Worm (Caenorhabditis elegans) whole organism, mixed stage, embryonic: ENCODE results near the gene col-179.

Source experiments
- M03D4.4 ChIP-seq: sonication (generic microtip); optimal IDR thresholded peaks from 2 replicates; lab custom pipeline; 2017; ENCODE audit warnings: mild to moderate bottlenecking, missing genetic modification characterization, missing compliant biosample characterization
- bed-3 ChIP-seq: fragments of 200-800 bp; sonication (Bioruptor generic); optimal IDR thresholded peaks from 3 replicates; lab custom pipeline; 2018; ENCODE audit warnings: mild to moderate bottlenecking, missing genetic modification characterization, moderate library complexity, missing compliant biosample characterization
- blmp-1 ChIP-seq: fragments of 150-350 bp; optimal IDR thresholded peaks from 2 replicates; lab custom pipeline; 2014; ENCODE audit warnings: missing biosample characterization, missing genetic modification characterization
- ceh-39 ChIP-seq: fragments of 150-350 bp; optimal IDR thresholded peaks from 2 replicates; lab custom pipeline; 2014; ENCODE audit warnings: missing biosample characterization, missing genetic modification characterization
- ceh-43 ChIP-seq: fragments of 200-800 bp; sonication (Bioruptor generic); optimal IDR thresholded peaks from 2 replicates; lab custom pipeline; 2018; ENCODE audit warnings: mild to moderate bottlenecking, missing genetic modification characterization, moderate library complexity, missing compliant biosample characterization
- ceh-83 ChIP-seq: fragments of 200-800 bp; sonication (Bioruptor generic); optimal IDR thresholded peaks from 2 replicates; lab custom pipeline; 2018; ENCODE audit warnings: mild to moderate bottlenecking, missing genetic modification characterization, missing compliant biosample characterization
- ces-1 ChIP-seq: fragments of 150-350 bp; optimal IDR thresholded peaks from 2 replicates; lab custom pipeline; 2014; ENCODE audit warnings: missing biosample characterization, missing genetic modification reagents, missing genetic modification characterization
- cnd-1 ChIP-seq: fragments of 200-800 bp; sonication (Bioruptor generic); optimal IDR thresholded peaks from 2 replicates; lab custom pipeline; 2018; ENCODE audit warnings: mild to moderate bottlenecking, missing genetic modification characterization, missing compliant biosample characterization
- drap-1 ChIP-seq: fragments of 200-800 bp; sonication (Bioruptor generic); optimal IDR thresholded peaks from 3 replicates; lab custom pipeline; 2018; ENCODE audit warnings: mild to moderate bottlenecking, missing genetic modification characterization, missing compliant biosample characterization
- elt-1 ChIP-seq: sonication (generic microtip); optimal IDR thresholded peaks from 2 replicates; lab custom pipeline; 2017; ENCODE audit warnings: missing genetic modification characterization, mild to moderate bottlenecking, missing compliant biosample characterization, antibody characterized with exemption, moderate library complexity, borderline replicate concordance; ENCODE audit not compliant: insufficient read depth
- elt-3 ChIP-seq: fragments of 150-350 bp; optimal IDR thresholded peaks from 2 replicates; lab custom pipeline; 2014; ENCODE audit warnings: missing biosample characterization, missing genetic modification characterization
- flh-1 ChIP-seq: fragments of 200-800 bp; sonication (Bioruptor generic); optimal IDR thresholded peaks from 2 replicates; lab custom pipeline; 2018; ENCODE audit warnings: mild to moderate bottlenecking, missing genetic modification characterization, moderate library complexity, missing compliant biosample characterization
- ham-2 ChIP-seq: fragments of 200-800 bp; sonication (Bioruptor generic); optimal IDR thresholded peaks from 2 replicates; lab custom pipeline; 2018; ENCODE audit warnings: mild to moderate bottlenecking, missing genetic modification characterization, missing compliant biosample characterization
- hlh-1 ChIP-seq: fragments of 150-350 bp; optimal IDR thresholded peaks from 2 replicates; lab custom pipeline; 2014; ENCODE audit warnings: missing biosample characterization, missing genetic modification reagents, missing genetic modification characterization
- lin-13 ChIP-seq: fragments of 150-350 bp; optimal IDR thresholded peaks from 2 replicates; lab custom pipeline; 2014; ENCODE audit warnings: missing biosample characterization, missing genetic modification characterization
- lin-32 ChIP-seq: fragments of 200-800 bp; sonication (Bioruptor generic); optimal IDR thresholded peaks from 2 replicates; lab custom pipeline; 2018; ENCODE audit warnings: mild to moderate bottlenecking, missing genetic modification characterization, missing compliant biosample characterization
- lsy-2 ChIP-seq: fragments of 150-350 bp; optimal IDR thresholded peaks from 2 replicates; lab custom pipeline; 2014; ENCODE audit warnings: missing biosample characterization, missing genetic modification characterization
- mab-5 ChIP-seq: fragments of 150-350 bp; optimal IDR thresholded peaks from 2 replicates; lab custom pipeline; 2014; ENCODE audit warnings: missing biosample characterization, missing genetic modification characterization
- mep-1 ChIP-seq: fragments of 150-350 bp; optimal IDR thresholded peaks from 2 replicates; lab custom pipeline; 2017; ENCODE audit warnings: missing biosample characterization, missing genetic modification reagents, missing genetic modification characterization, inconsistent platforms
- mls-2 ChIP-seq: sonication (generic microtip); optimal IDR thresholded peaks from 2 replicates; lab custom pipeline; 2016; ENCODE audit warnings: mild to moderate bottlenecking, missing genetic modification characterization, moderate library complexity, missing compliant biosample characterization
- nhr-12 ChIP-seq: fragments of 150-350 bp; optimal IDR thresholded peaks from 2 replicates; lab custom pipeline; 2014; ENCODE audit warnings: missing biosample characterization, missing genetic modification characterization
- nhr-2 ChIP-seq: fragments of 150-350 bp; optimal IDR thresholded peaks from 2 replicates; lab custom pipeline; 2014; ENCODE audit warnings: missing biosample characterization, missing genetic modification characterization
- nhr-237 ChIP-seq: fragments of 150-350 bp; optimal IDR thresholded peaks from 2 replicates; lab custom pipeline; 2014; ENCODE audit warnings: missing biosample characterization, missing genetic modification characterization
- nhr-28 ChIP-seq: fragments of 150-350 bp; optimal IDR thresholded peaks from 2 replicates; lab custom pipeline; 2014; ENCODE audit warnings: missing biosample characterization, missing genetic modification characterization
- nhr-76 ChIP-seq: sonication (generic microtip); optimal IDR thresholded peaks from 2 replicates; lab custom pipeline; 2017; ENCODE audit warnings: missing biosample characterization, missing genetic modification characterization
- pha-4 ChIP-seq: fragments of 150-350 bp; optimal IDR thresholded peaks from 2 replicates; lab custom pipeline; 2018; ENCODE audit warnings: missing biosample characterization, missing genetic modification reagents, missing genetic modification characterization
- sem-2 ChIP-seq: fragments of 200-800 bp; sonication (Bioruptor generic); optimal IDR thresholded peaks from 2 replicates; lab custom pipeline; 2018; ENCODE audit warnings: mild to moderate bottlenecking, missing genetic modification characterization, missing compliant biosample characterization
- snpc-4 ChIP-seq: fragments of 150-350 bp; optimal IDR thresholded peaks from 2 replicates; lab custom pipeline; 2014; ENCODE audit warnings: missing biosample characterization, missing genetic modification characterization
- sptf-1 ChIP-seq: sonication (generic microtip); optimal IDR thresholded peaks from 2 replicates; lab custom pipeline; 2017; ENCODE audit warnings: mild to moderate bottlenecking, missing genetic modification characterization, moderate library complexity, missing compliant biosample characterization
- tbx-8 ChIP-seq: fragments of 200-800 bp; sonication (Bioruptor generic); optimal IDR thresholded peaks from 2 replicates; lab custom pipeline; 2018; ENCODE audit warnings: mild to moderate bottlenecking, missing genetic modification characterization, moderate library complexity, missing compliant biosample characterization
- unc-120 ChIP-seq: sonication (generic microtip); optimal IDR thresholded peaks from 2 replicates; lab custom pipeline; 2017; ENCODE audit warnings: missing genetic modification characterization, missing compliant biosample characterization; ENCODE audit not compliant: poor library complexity, severe bottlenecking
- unc-39 ChIP-seq: fragments of 150-350 bp; optimal IDR thresholded peaks from 2 replicates; lab custom pipeline; 2014; ENCODE audit warnings: missing biosample characterization, missing genetic modification characterization
- zip-8 ChIP-seq: fragments of 150-350 bp; optimal IDR thresholded peaks from 2 replicates; lab custom pipeline; 2014; ENCODE audit warnings: missing biosample characterization, missing genetic modification characterization
- ztf-11 ChIP-seq: fragments of 150-350 bp; optimal IDR thresholded peaks from 2 replicates; lab custom pipeline; 2014; ENCODE audit warnings: missing biosample characterization, missing genetic modification characterization

col-179 gene

ce11 chrX:11208788-11209187 is 7.5 kb downstream of the col-179 start, which contains the start of gene C34F6.5:
TSS of gene C34F6.5 (minus strand) at chrX:11208888.
- TF ChIP-seq ztf-11 (tag; lab: Kevin White, UChicago) (no peak), cnd-1 (no peak), ceh-39 (tag; lab: Kevin White, UChicago) (no peak), drap-1 (GFP tag; lab: Kevin White, UChicago) (no peak), tbx-8 (no peak), lin-32 (GFP tag; lab: Kevin White, UChicago) (no peak), elt-3 (no peak), flh-1 (GFP tag; lab: Kevin White, UChicago) (no peak), ceh-43 (GFP tag; lab: Kevin White, UChicago) (no peak), bed-3 (no peak), lsy-2 (tag; lab: Kevin White, UChicago) (no peak), unc-39 (tag; lab: Kevin White, UChicago) (no peak), mab-5 (tag; lab: Kevin White, UChicago) (no peak), sptf-1 (no peak), elt-1 (tag; lab: Kevin White, UChicago) (no peak), nhr-28 (tag; lab: Kevin White, UChicago) (no peak), mls-2 (no peak)

DNA sequence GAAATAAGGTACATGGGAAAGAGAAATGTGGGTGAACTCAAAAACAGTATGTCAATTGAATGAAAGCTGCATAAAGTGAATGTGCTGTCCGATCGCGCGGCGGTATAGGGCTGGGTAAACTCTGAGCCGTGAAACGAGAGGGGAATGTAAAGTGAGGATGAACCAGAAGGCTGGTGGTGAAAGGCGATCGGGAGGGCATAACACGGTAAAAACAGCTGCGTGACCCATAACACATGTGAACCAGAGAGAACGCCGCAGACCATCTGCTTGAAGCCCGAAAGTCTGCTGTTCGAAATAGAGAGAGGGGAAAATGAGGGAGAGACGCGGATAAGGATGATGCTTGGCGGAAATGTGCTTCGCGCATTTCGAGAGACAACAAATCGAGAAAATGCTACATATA is 9.2 kb downstream of the col-179 start:
- TF ChIP-seq sem-2 (GFP tag; lab: Kevin White, UChicago) (peak; percentile 6), ces-1 (GFP tag; lab: Kevin White, UChicago) (no peak), mls-2 (no peak), sptf-1 (no peak), ztf-11 (tag; lab: Kevin White, UChicago) (peak; percentile 46), elt-1 (tag; lab: Kevin White, UChicago) (no peak), hlh-1 (tag; lab: Kevin White, UChicago) (peak; percentile 60), zip-8 (tag; lab: Kevin White, UChicago) (no peak), nhr-28 (tag; lab: Kevin White, UChicago) (no peak), flh-1 (GFP tag; lab: Kevin White, UChicago) (no peak), elt-3 (no peak), lin-32 (GFP tag; lab: Kevin White, UChicago) (peak; percentile 65), mep-1 (tag; lab: Kevin White, UChicago) (no peak), snpc-4 (tag; lab: Kevin White, UChicago) (no peak), ham-2 (GFP tag; lab: Kevin White, UChicago) (no peak), blmp-1 (tag; lab: Kevin White, UChicago) (no peak), ceh-83 (GFP tag; lab: Kevin White, UChicago) (no peak), nhr-76 (no peak), nhr-237 (tag; lab: Kevin White, UChicago) (no peak), ceh-43 (GFP tag; lab: Kevin White, UChicago) (no peak), drap-1 (GFP tag; lab: Kevin White, UChicago) (no peak), tbx-8 (no peak), nhr-12 (tag; lab: Kevin White, UChicago) (no peak), cnd-1 (peak; percentile 78), pha-4 (tag; lab: Kevin White, UChicago) (no peak), nhr-2 (tag; lab: Kevin White, UChicago) (no peak), lsy-2 (tag; lab: Kevin White, UChicago) (no peak)
- TF ChIP-seq, all 35 proteins: peak for 5

DNA sequence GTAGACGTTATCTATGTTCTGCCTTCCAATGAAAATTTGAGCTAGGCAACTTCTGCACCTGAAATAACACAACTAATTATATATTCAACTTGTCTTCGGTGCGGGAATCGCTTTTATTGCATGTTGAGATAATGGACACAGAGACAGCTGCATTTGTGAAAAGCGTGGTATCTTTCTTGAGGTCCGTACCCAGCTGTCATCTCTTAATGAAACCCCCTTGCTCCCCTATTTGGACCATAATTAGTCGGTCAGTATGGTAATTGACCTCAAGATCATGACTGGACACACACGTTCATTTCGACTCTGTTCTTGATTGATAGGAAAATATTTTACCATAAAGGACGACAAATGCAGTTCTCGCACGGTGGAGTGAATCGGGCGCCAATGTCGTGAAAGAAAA is 10.1 kb downstream of the col-179 start:
- TF ChIP-seq ceh-39 (tag; lab: Kevin White, UChicago) (no peak), cnd-1 (peak; percentile 76), ceh-43 (GFP tag; lab: Kevin White, UChicago) (peak; percentile 37), snpc-4 (tag; lab: Kevin White, UChicago) (no peak), lin-32 (GFP tag; lab: Kevin White, UChicago) (peak; percentile 44), ces-1 (GFP tag; lab: Kevin White, UChicago) (peak; percentile 71), nhr-2 (tag; lab: Kevin White, UChicago) (peak; percentile 82)

- TF ChIP-seq unc-120 (tag; lab: Kevin White, UChicago) (no peak), elt-3 (no peak), mep-1 (tag; lab: Kevin White, UChicago) (peak; percentile 27), blmp-1 (tag; lab: Kevin White, UChicago) (no peak), snpc-4 (tag; lab: Kevin White, UChicago) (no peak), cnd-1 (no peak), ces-1 (GFP tag; lab: Kevin White, UChicago) (no peak), nhr-28 (tag; lab: Kevin White, UChicago) (no peak), M03D4.4 (tag; lab: Kevin White, UChicago) (no peak), lin-13 (tag; lab: Kevin White, UChicago) (no peak), lsy-2 (tag; lab: Kevin White, UChicago) (no peak), pha-4 (tag; lab: Kevin White, UChicago) (no peak), mab-5 (tag; lab: Kevin White, UChicago) (no peak), ceh-39 (tag; lab: Kevin White, UChicago) (no peak), sem-2 (GFP tag; lab: Kevin White, UChicago) (no peak), unc-39 (tag; lab: Kevin White, UChicago) (no peak), sptf-1 (no peak), zip-8 (tag; lab: Kevin White, UChicago) (no peak), ceh-83 (GFP tag; lab: Kevin White, UChicago) (no peak), elt-1 (tag; lab: Kevin White, UChicago) (no peak), hlh-1 (tag; lab: Kevin White, UChicago) (peak; percentile 10), drap-1 (GFP tag; lab: Kevin White, UChicago) (no peak), ham-2 (GFP tag; lab: Kevin White, UChicago) (peak; percentile 70), mls-2 (no peak), nhr-2 (tag; lab: Kevin White, UChicago) (peak; percentile 38)
Observed at ce11 chrX:11215420-11216050, 14.3 kb downstream of the col-179 start, which contains the start of the genes C34F6.7 and idh-2. TSS of gene C34F6.7 (minus strand) at chrX:11215470. TSS of gene idh-2 (plus strand) at chrX:11216000.
